Fruit fly (Drosophila melanogaster) whole organism, embryonic: ENCODE data around the gene CG17982.

Experiments used
- Aef1 ChIP-seq: fragments of 200-800 bp; sonication (Bioruptor generic); IDR thresholded peaks from 3 replicates; pipeline ENCODE4 v1.3.6; 2022; ENCODE audit warnings: missing biosample characterization, missing genetic modification characterization
- Blimp-1 ChIP-seq: fragments of 200-800 bp; sonication (Bioruptor generic); optimal IDR thresholded peaks from 3 replicates; lab custom pipeline; 2018; ENCODE audit warnings: missing biosample characterization, missing genetic modification characterization, mild to moderate bottlenecking, moderate library complexity, missing genetic modification reagents
- Bteb2 ChIP-seq: fragments of 200-800 bp; sonication (Bioruptor generic); optimal IDR thresholded peaks from 2 replicates; lab custom pipeline; 2016; ENCODE audit warnings: missing biosample characterization, missing genetic modification characterization
- CG1024 ChIP-seq: fragments of 200-800 bp; sonication (Bioruptor generic); IDR thresholded peaks from 2 replicates; pipeline ENCODE4 v1.3.6; 2022; ENCODE audit warnings: missing biosample characterization, missing genetic modification characterization
- CG10431 ChIP-seq: fragments of 200-800 bp; sonication (Bioruptor generic); optimal IDR thresholded peaks from 3 replicates; lab custom pipeline; 2018; ENCODE audit warnings: missing biosample characterization, mild to moderate bottlenecking, missing genetic modification characterization
- CG11504 ChIP-seq: fragments of 200-800 bp; sonication (Bioruptor generic); optimal IDR thresholded peaks from 3 replicates; lab custom pipeline; 2019; ENCODE audit warnings: missing biosample characterization, mild to moderate bottlenecking, missing genetic modification characterization, moderate library complexity
- CG12071 ChIP-seq: fragments of 200-800 bp; sonication (Bioruptor generic); optimal IDR thresholded peaks from 3 replicates; lab custom pipeline; 2018; ENCODE audit warnings: missing biosample characterization, mild to moderate bottlenecking, missing genetic modification characterization
- CG12219 ChIP-seq: fragments of 200-800 bp; sonication (Bioruptor generic); optimal IDR thresholded peaks from 3 replicates; lab custom pipeline; 2018; ENCODE audit warnings: missing biosample characterization, mild to moderate bottlenecking, missing genetic modification characterization
- CG12299 ChIP-seq: fragments of 200-800 bp; sonication (Bioruptor generic); optimal IDR thresholded peaks from 2 replicates; lab custom pipeline; 2018; ENCODE audit warnings: missing biosample characterization, mild to moderate bottlenecking, missing genetic modification characterization
- CG12391 ChIP-seq: fragments of 200-800 bp; sonication (Bioruptor generic); optimal IDR thresholded peaks from 3 replicates; lab custom pipeline; 2018; ENCODE audit warnings: missing biosample characterization, mild to moderate bottlenecking, missing genetic modification characterization, moderate library complexity
- CG12744 ChIP-seq: fragments of 200-800 bp; sonication (Bioruptor generic); optimal IDR thresholded peaks from 2 replicates; lab custom pipeline; 2016; ENCODE audit warnings: missing biosample characterization, missing genetic modification characterization
- CG14050 ChIP-seq: fragments of 200-800 bp; sonication (Bioruptor generic); IDR thresholded peaks from 3 replicates; pipeline ENCODE4 v1.3.6; 2022; ENCODE audit warnings: missing biosample characterization, missing genetic modification characterization
- CG1792 ChIP-seq: fragments of 200-800 bp; sonication (Bioruptor generic); optimal IDR thresholded peaks from 2 replicates; lab custom pipeline; 2016; ENCODE audit warnings: missing biosample characterization, missing genetic modification characterization
- CG30020 ChIP-seq: fragments of 200-800 bp; optimal IDR thresholded peaks from 2 replicates; lab custom pipeline; 2019; ENCODE audit warnings: missing biosample characterization, mild to moderate bottlenecking, missing genetic modification characterization, moderate library complexity
- CG31388 ChIP-seq: fragments of 200-800 bp; sonication (Bioruptor generic); optimal IDR thresholded peaks from 2 replicates; lab custom pipeline; 2016; ENCODE audit warnings: missing biosample characterization, missing genetic modification characterization
- CG3838 ChIP-seq: fragments of 200-800 bp; sonication (Bioruptor generic); optimal IDR thresholded peaks from 3 replicates; lab custom pipeline; 2016; ENCODE audit warnings: missing biosample characterization, missing genetic modification characterization
- CG8089 ChIP-seq: fragments of 200-800 bp; sonication (Bioruptor generic); optimal IDR thresholded peaks from 3 replicates; lab custom pipeline; 2016; ENCODE audit warnings: missing biosample characterization, missing genetic modification characterization
- CG8944 ChIP-seq: fragments of 200-800 bp; sonication (Bioruptor generic); optimal IDR thresholded peaks from 3 replicates; lab custom pipeline; 2016; ENCODE audit warnings: missing biosample characterization, missing genetic modification characterization
- CG9932 ChIP-seq: fragments of 200-800 bp; sonication (Bioruptor generic); IDR thresholded peaks from 2 replicates; pipeline ENCODE4 v1.3.6; 2022; ENCODE audit warnings: missing biosample characterization, missing genetic modification characterization
- CkIIα-i1 ChIP-seq: fragments of 200-800 bp; sonication (Bioruptor generic); IDR thresholded peaks from 2 replicates; pipeline ENCODE4 v1.3.6; 2022; ENCODE audit warnings: missing biosample characterization, missing genetic modification characterization
- Doc3 ChIP-seq: fragments of 200-800 bp; sonication (Bioruptor generic); IDR thresholded peaks from 3 replicates; pipeline ENCODE4 v1.3.6; 2022; ENCODE audit warnings: missing biosample characterization, missing genetic modification characterization; ENCODE audit not compliant: partially characterized antibody
- E2f2 ChIP-seq: fragments of 200-800 bp; sonication (Bioruptor generic); IDR thresholded peaks from 2 replicates; pipeline ENCODE4 v1.3.6; 2022; ENCODE audit warnings: missing biosample characterization, missing genetic modification characterization
- Ets65A ChIP-seq: fragments of 200-800 bp; sonication (Bioruptor generic); peaks from one replicate; lab custom pipeline; 2016; ENCODE audit warnings: missing biosample characterization, missing genetic modification characterization
- Fer3 ChIP-seq: fragments of 200-800 bp; sonication (Bioruptor generic); optimal IDR thresholded peaks from 2 replicates; lab custom pipeline; 2018; ENCODE audit warnings: missing biosample characterization, mild to moderate bottlenecking, missing genetic modification characterization, moderate library complexity
- HLH3B ChIP-seq: fragments of 200-800 bp; sonication (Bioruptor generic); IDR thresholded peaks from 2 replicates; pipeline ENCODE4 v1.3.6; 2022; ENCODE audit warnings: missing biosample characterization, missing genetic modification characterization
- HLH54F ChIP-seq: fragments of 200-800 bp; sonication (Bioruptor generic); optimal IDR thresholded peaks from 3 replicates; lab custom pipeline; 2016; ENCODE audit warnings: missing biosample characterization, missing genetic modification characterization
- Max ChIP-seq: fragments of 200-800 bp; sonication (Bioruptor generic); optimal IDR thresholded peaks from 2 replicates; lab custom pipeline; 2016; ENCODE audit warnings: missing biosample characterization, mild to moderate bottlenecking, missing genetic modification characterization
- Oli ChIP-seq: fragments of 200-800 bp; sonication (Bioruptor generic); optimal IDR thresholded peaks from 2 replicates; lab custom pipeline; 2018; ENCODE audit warnings: missing biosample characterization, mild to moderate bottlenecking, missing genetic modification characterization, moderate library complexity
- PHDP ChIP-seq: fragments of 200-800 bp; sonication (Bioruptor generic); optimal IDR thresholded peaks from 3 replicates; lab custom pipeline; 2018; ENCODE audit warnings: missing biosample characterization, mild to moderate bottlenecking, missing genetic modification characterization, moderate library complexity
- Scr ChIP-seq: fragments of 200-800 bp; sonication (Bioruptor generic); IDR thresholded peaks from 2 replicates; pipeline ENCODE4 v1.3.6; 2022; ENCODE audit warnings: missing biosample characterization, missing genetic modification characterization; ENCODE audit not compliant: partially characterized antibody
- Sin3A ChIP-seq: fragments of >200 bp; optimal IDR thresholded peaks from 2 replicates; lab custom pipeline; 2018
- Sry-δ ChIP-seq: fragments of 200-800 bp; sonication (Bioruptor generic); optimal IDR thresholded peaks from 2 replicates; lab custom pipeline; 2016; ENCODE audit warnings: missing biosample characterization, missing genetic modification characterization
- Stat92E ChIP-seq, 3 experiments: fragments of >200 bp in 2 of 3; fragments of 200-800 bp in 1 of 3; sonication (Bioruptor generic) in 1 of 3; optimal IDR thresholded peaks; 2 replicates each; lab custom pipeline; 2017 to 2019; ENCODE audit warnings: missing biosample characterization in 3 of 3, missing genetic modification characterization in 3 of 3, mild to moderate bottlenecking in 1 of 3, moderate library complexity in 1 of 3
- bcd ChIP-seq: fragments of 200-800 bp; sonication (Bioruptor generic); optimal IDR thresholded peaks from 2 replicates; lab custom pipeline; 2017; ENCODE audit warnings: missing biosample characterization, mild to moderate bottlenecking, missing genetic modification characterization
- cato ChIP-seq: fragments of 200-800 bp; sonication (Bioruptor generic); optimal IDR thresholded peaks from 2 replicates; lab custom pipeline; 2016; ENCODE audit warnings: missing biosample characterization, missing genetic modification characterization, borderline replicate concordance
- corto ChIP-seq: fragments of 200-800 bp; sonication (Bioruptor generic); optimal IDR thresholded peaks from 2 replicates; lab custom pipeline; 2016; ENCODE audit warnings: missing biosample characterization, mild to moderate bottlenecking, missing genetic modification characterization, moderate library complexity
- crp ChIP-seq, 2 experiments: fragments of 200-800 bp; sonication (Bioruptor generic); optimal IDR thresholded peaks; 2 replicates in 1 of 2; 3 replicates in 1 of 2; lab custom pipeline; 2017; ENCODE audit warnings: missing biosample characterization in 2 of 2, missing genetic modification characterization in 2 of 2, mild to moderate bottlenecking in 1 of 2, moderate library complexity in 1 of 2
- cwo ChIP-seq: fragments of 200-800 bp; sonication (Bioruptor generic); optimal IDR thresholded peaks from 3 replicates; lab custom pipeline; 2017; ENCODE audit warnings: missing biosample characterization, missing genetic modification characterization, mild to moderate bottlenecking, moderate library complexity, missing genetic modification reagents
- da ChIP-seq: fragments of 200-800 bp; sonication (Bioruptor generic); optimal IDR thresholded peaks from 2 replicates; lab custom pipeline; 2016; ENCODE audit warnings: missing biosample characterization, missing genetic modification characterization
- ems ChIP-seq: fragments of 200-800 bp; sonication (Bioruptor generic); optimal IDR thresholded peaks from 3 replicates; lab custom pipeline; 2016; ENCODE audit warnings: missing biosample characterization, missing genetic modification characterization
- her ChIP-seq: fragments of 200-800 bp; sonication (Bioruptor generic); optimal IDR thresholded peaks from 2 replicates; lab custom pipeline; 2016; ENCODE audit warnings: missing biosample characterization, missing genetic modification characterization
- lbe ChIP-seq: fragments of 200-800 bp; sonication (Bioruptor generic); optimal IDR thresholded peaks from 2 replicates; lab custom pipeline; 2016; ENCODE audit warnings: missing biosample characterization, mild to moderate bottlenecking, missing genetic modification characterization
- lola ChIP-seq, 3 experiments: fragments of >200 bp in 2 of 3; fragments of 200-800 bp in 1 of 3; sonication (Bioruptor generic) in 1 of 3; optimal IDR thresholded peaks; 2 replicates each; lab custom pipeline; 2017 to 2019; ENCODE audit warnings: missing biosample characterization in 3 of 3, missing genetic modification characterization in 3 of 3, mild to moderate bottlenecking in 1 of 3, moderate library complexity in 1 of 3
- mirr ChIP-seq: fragments of 200-800 bp; sonication (Bioruptor generic); optimal IDR thresholded peaks from 3 replicates; lab custom pipeline; 2018; ENCODE audit warnings: missing biosample characterization, mild to moderate bottlenecking, missing genetic modification characterization
- org-1 ChIP-seq: fragments of 200-800 bp; sonication (Bioruptor generic); optimal IDR thresholded peaks from 2 replicates; lab custom pipeline; 2017; ENCODE audit warnings: missing biosample characterization, missing genetic modification characterization
- pzg ChIP-seq: fragments of 200-800 bp; sonication (Bioruptor generic); optimal IDR thresholded peaks from 3 replicates; lab custom pipeline; 2018; ENCODE audit warnings: missing biosample characterization, mild to moderate bottlenecking, missing genetic modification characterization, moderate library complexity
- sc ChIP-seq, 3 experiments: fragments of >200 bp in 2 of 3; fragments of 200-800 bp in 1 of 3; sonication (Bioruptor generic) in 1 of 3; optimal IDR thresholded peaks; 2 replicates in 2 of 3; 3 replicates in 1 of 3; lab custom pipeline; 2017; ENCODE audit warnings: mild to moderate bottlenecking in 1 of 3, missing biosample characterization in 1 of 3, missing genetic modification characterization in 1 of 3, missing genetic modification reagents in 1 of 3
- so ChIP-seq: fragments of 200-800 bp; sonication (Bioruptor generic); IDR thresholded peaks from 3 replicates; pipeline ENCODE4 v1.3.6; 2022; ENCODE audit warnings: missing biosample characterization, missing genetic modification characterization
- tup ChIP-seq: fragments of 200-800 bp; sonication (Bioruptor generic); optimal IDR thresholded peaks from 2 replicates; lab custom pipeline; 2016; ENCODE audit warnings: missing biosample characterization, mild to moderate bottlenecking, missing genetic modification characterization, moderate library complexity
- vvl ChIP-seq: fragments of 200-800 bp; sonication (Bioruptor generic); IDR thresholded peaks from 2 replicates; pipeline ENCODE4 v1.3.6; 2022; ENCODE audit warnings: missing biosample characterization, missing genetic modification characterization
- zf30C ChIP-seq: fragments of 200-800 bp; sonication (Bioruptor generic); optimal IDR thresholded peaks from 3 replicates; lab custom pipeline; 2018; ENCODE audit warnings: missing biosample characterization, mild to moderate bottlenecking, missing genetic modification characterization

Gene CG17982

DNA sequence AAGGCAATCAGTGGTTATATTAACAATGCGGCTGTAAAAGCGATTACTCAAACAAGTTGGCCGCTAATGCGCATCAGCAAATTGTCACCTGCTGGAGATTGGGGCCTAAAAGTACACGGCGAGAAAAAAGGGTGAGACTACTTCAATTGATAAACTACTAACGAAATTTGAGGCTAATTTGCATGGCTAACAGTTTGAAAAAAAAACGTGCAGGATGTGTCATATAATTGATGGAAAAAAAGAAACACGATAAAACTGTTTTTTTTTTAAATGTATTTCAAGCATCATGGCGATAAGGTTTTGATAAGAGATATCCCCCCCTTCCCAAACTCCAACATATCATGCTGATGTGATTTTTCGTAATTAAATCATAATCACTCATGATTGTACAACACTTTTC, 30.9 kb downstream of the CG17982 start (continued):
- TF ChIP-seq CG1792 (GFP tag; lab: Kevin White, UChicago) (no peak), bcd (GFP tag; lab: Kevin White, UChicago) (no peak), cato (GFP tag; lab: Kevin White, UChicago) (no peak), CG12299 (tag; lab: Kevin White, UChicago) (no peak), CG30020 (tag; lab: Kevin White, UChicago) (no peak), Max (GFP tag; lab: Kevin White, UChicago) (no peak), da (GFP tag; lab: Kevin White, UChicago) (no peak), CG1024 (GFP tag; lab: Robert Waterston, UW) (no peak), CG9932 (GFP tag; lab: Robert Waterston, UW) (peak; percentile 52), zf30C (GFP tag; lab: Kevin White, UChicago) (no peak), HLH3B (GFP tag; lab: Robert Waterston, UW) (no peak), ems (GFP tag; lab: Kevin White, UChicago) (no peak), CG12744 (no peak), E2f2 (GFP tag; lab: Robert Waterston, UW) (no peak), mirr (no peak), CG12071 (GFP tag; lab: Kevin White, UChicago) (no peak), vvl (GFP tag; lab: Robert Waterston, UW) (peak; percentile 60; the same call in 1 of the 2 replicates), pzg (GFP tag; lab: Kevin White, UChicago) (no peak), Stat92E (GFP tag; optimal IDR thresholded peaks at IDR 0.05; lab: Kevin White, UChicago) (no peak), org-1 (GFP tag; lab: Kevin White, UChicago) (no peak), Bteb2 (GFP tag; lab: Kevin White, UChicago) (no peak), Sry-δ (GFP tag; lab: Kevin White, UChicago) (no peak), Aef1 (GFP tag; lab: Robert Waterston, UW) (peak; percentile 41; the same call in 1 of the 3 replicates), CG31388 (no peak), CG12391 (tag; lab: Kevin White, UChicago) (no peak), cwo (GFP tag; lab: Kevin White, UChicago) (peak; percentile 51), lbe (GFP tag; lab: Kevin White, UChicago) (no peak), CG12219 (GFP tag; lab: Kevin White, UChicago) (no peak), Scr (GFP tag; lab: Robert Waterston, UW) (no peak), Blimp-1 (GFP tag; lab: Kevin White, UChicago) (no peak), corto (GFP tag; lab: Kevin White, UChicago) (no peak), so (GFP tag; lab: Robert Waterston, UW) (no peak), PHDP (tag; lab: Kevin White, UChicago) (peak; percentile 29), Ets65A (GFP tag; lab: Kevin White, UChicago) (peak; percentile 90), CG8089 (GFP tag; lab: Kevin White, UChicago) (no peak), CG8944 (GFP tag; lab: Kevin White, UChicago) (no peak), Doc3 (GFP tag; lab: Robert Waterston, UW) (no peak), CG3838 (GFP tag; lab: Kevin White, UChicago) (no peak), Oli (tag; lab: Kevin White, UChicago) (peak; percentile 25), HLH54F (GFP tag; lab: Kevin White, UChicago) (no peak), CG11504 (peak; percentile 46), lola (GFP tag; optimal IDR thresholded peaks at IDR 0.05; lab: Kevin White, UChicago) (no peak), sc (optimal IDR thresholded peaks at IDR 0.05; lab: Kevin White, UChicago) (no peak), sc (GFP tag; optimal IDR thresholded peaks at IDR 0.05; lab: Kevin White, UChicago) (no peak), Fer3 (tag; lab: Kevin White, UChicago) (peak; percentile 27), CG14050 (GFP tag; lab: Robert Waterston, UW) (no peak), CkIIα-i1 (GFP tag; lab: Robert Waterston, UW) (no peak), crp (GFP tag; optimal IDR thresholded peaks at IDR 0.05; lab: Kevin White, UChicago) (no peak), Sin3A (lab: Kevin White, UChicago) (no peak), tup (GFP tag; lab: Kevin White, UChicago) (no peak), CG10431 (GFP tag; lab: Kevin White, UChicago) (no peak), her (no peak)
